Fruit fly (Drosophila melanogaster) whole organism, embryonic: ENCODE measurements around the gene blot.

ENCODE experiments used
- ATbp ChIP-seq: fragments of 200-800 bp; sonication (Bioruptor generic); optimal IDR thresholded peaks from 2 replicates; lab custom pipeline; 2017; ENCODE audit warnings: missing biosample characterization, mild to moderate bottlenecking, missing genetic modification characterization, missing genetic modification reagents
- CG13894 ChIP-seq: fragments of 200-800 bp; sonication (Bioruptor generic); optimal IDR thresholded peaks from 3 replicates; lab custom pipeline; 2018; ENCODE audit warnings: missing biosample characterization, mild to moderate bottlenecking, missing genetic modification characterization, moderate library complexity
- CG14014 ChIP-seq: fragments of 200-800 bp; sonication (Bioruptor generic); IDR thresholded peaks from 2 replicates; pipeline ENCODE4 v1.3.6; 2022; ENCODE audit warnings: missing biosample characterization, missing genetic modification characterization
- CG15479 ChIP-seq: fragments of 200-800 bp; sonication (Bioruptor generic); optimal IDR thresholded peaks from 3 replicates; lab custom pipeline; 2019; ENCODE audit warnings: missing biosample characterization, mild to moderate bottlenecking, missing genetic modification characterization, moderate library complexity
- CG17385 ChIP-seq: fragments of 200-800 bp; sonication (Bioruptor generic); optimal IDR thresholded peaks from 3 replicates; lab custom pipeline; 2018; ENCODE audit warnings: missing biosample characterization, mild to moderate bottlenecking, missing genetic modification characterization
- CG17829 ChIP-seq: fragments of 200-800 bp; optimal IDR thresholded peaks from 2 replicates; lab custom pipeline; 2019; ENCODE audit warnings: missing biosample characterization, mild to moderate bottlenecking, missing genetic modification characterization, moderate library complexity
- CG18619 ChIP-seq: fragments of 200-800 bp; sonication (Bioruptor generic); optimal IDR thresholded peaks from 3 replicates; lab custom pipeline; 2017; ENCODE audit warnings: missing biosample characterization, mild to moderate bottlenecking, missing genetic modification characterization
- CG2199 ChIP-seq: fragments of 200-800 bp; sonication (Bioruptor generic); IDR thresholded peaks from 3 replicates; pipeline ENCODE4 v1.3.6; 2022; ENCODE audit warnings: missing biosample characterization, missing genetic modification characterization
- CG2678 ChIP-seq: fragments of 200-800 bp; sonication (Bioruptor generic); optimal IDR thresholded peaks from 3 replicates; lab custom pipeline; 2019; ENCODE audit warnings: missing biosample characterization, mild to moderate bottlenecking, missing genetic modification characterization, moderate library complexity
- CG30020 ChIP-seq: fragments of 200-800 bp; optimal IDR thresholded peaks from 2 replicates; lab custom pipeline; 2019; ENCODE audit warnings: missing biosample characterization, mild to moderate bottlenecking, missing genetic modification characterization, moderate library complexity
- CG30403 ChIP-seq: fragments of 200-800 bp; sonication (Bioruptor generic); optimal IDR thresholded peaks from 3 replicates; lab custom pipeline; 2016; ENCODE audit warnings: missing biosample characterization, missing genetic modification characterization
- CG31224 ChIP-seq: fragments of 200-800 bp; sonication (Bioruptor generic); IDR thresholded peaks from 2 replicates; pipeline ENCODE4 v1.3.6; 2022; ENCODE audit warnings: missing biosample characterization, missing genetic modification characterization
- CG34422 ChIP-seq: fragments of 200-800 bp; sonication (Bioruptor generic); IDR thresholded peaks from 3 replicates; pipeline ENCODE4 v1.3.6; 2022; ENCODE audit warnings: missing biosample characterization, missing genetic modification characterization
- CG3847 ChIP-seq: fragments of 200-800 bp; sonication (Bioruptor generic); IDR thresholded peaks from 2 replicates; pipeline ENCODE4 v1.3.6; 2022; ENCODE audit warnings: missing biosample characterization, missing genetic modification characterization
- Deaf1 ChIP-seq: fragments of 200-800 bp; optimal IDR thresholded peaks from 3 replicates; lab custom pipeline; 2019; ENCODE audit warnings: missing biosample characterization, mild to moderate bottlenecking, missing genetic modification characterization, moderate library complexity
- Hr39 ChIP-seq: fragments of >200 bp; optimal IDR thresholded peaks from 2 replicates; lab custom pipeline; 2017
- Hr51 ChIP-seq, 2 experiments: fragments of 200-800 bp; sonication (Bioruptor generic); optimal IDR thresholded peaks; 2 replicates in 1 of 2; 3 replicates in 1 of 2; lab custom pipeline; 2016 to 2018; ENCODE audit warnings: missing biosample characterization in 2 of 2, missing genetic modification characterization in 2 of 2, mild to moderate bottlenecking in 1 of 2, moderate library complexity in 1 of 2
- Nf-YB ChIP-seq: fragments of 200-800 bp; sonication (Bioruptor generic); optimal IDR thresholded peaks from 3 replicates; lab custom pipeline; 2019; ENCODE audit warnings: missing biosample characterization, mild to moderate bottlenecking, missing genetic modification characterization, moderate library complexity
- PHDP ChIP-seq: fragments of 200-800 bp; sonication (Bioruptor generic); optimal IDR thresholded peaks from 3 replicates; lab custom pipeline; 2018; ENCODE audit warnings: missing biosample characterization, mild to moderate bottlenecking, missing genetic modification characterization, moderate library complexity
- Ravus ChIP-seq: fragments of 200-800 bp; sonication (Bioruptor generic); IDR thresholded peaks from 2 replicates; pipeline ENCODE4 v1.3.6; 2022; ENCODE audit warnings: missing biosample characterization, missing genetic modification characterization
- Scr ChIP-seq: fragments of 200-800 bp; sonication (Bioruptor generic); IDR thresholded peaks from 2 replicates; pipeline ENCODE4 v1.3.6; 2022; ENCODE audit warnings: missing biosample characterization, missing genetic modification characterization; ENCODE audit not compliant: partially characterized antibody
- Sox102F ChIP-seq: fragments of 200-800 bp; sonication (Bioruptor generic); optimal IDR thresholded peaks from 2 replicates; lab custom pipeline; 2018; ENCODE audit warnings: missing biosample characterization, mild to moderate bottlenecking, missing genetic modification characterization, moderate library complexity
- Xbp1 ChIP-seq: fragments of 200-800 bp; sonication (Bioruptor generic); optimal IDR thresholded peaks from 3 replicates; lab custom pipeline; 2016; ENCODE audit warnings: missing biosample characterization, mild to moderate bottlenecking, missing genetic modification characterization
- abd-A ChIP-seq: fragments of 200-800 bp; sonication (Bioruptor generic); optimal IDR thresholded peaks from 3 replicates; lab custom pipeline; 2019; ENCODE audit warnings: missing biosample characterization, mild to moderate bottlenecking, missing genetic modification characterization, moderate library complexity
- bcd ChIP-seq: fragments of 200-800 bp; sonication (Bioruptor generic); optimal IDR thresholded peaks from 2 replicates; lab custom pipeline; 2017; ENCODE audit warnings: missing biosample characterization, mild to moderate bottlenecking, missing genetic modification characterization
- caup ChIP-seq: fragments of 200-800 bp; sonication (Bioruptor generic); optimal IDR thresholded peaks from 3 replicates; lab custom pipeline; 2017; ENCODE audit warnings: missing biosample characterization, mild to moderate bottlenecking, missing genetic modification characterization, moderate library complexity; ENCODE audit not compliant: severe bottlenecking
- cg ChIP-seq: fragments of 200-800 bp; sonication (Bioruptor generic); optimal IDR thresholded peaks from 3 replicates; lab custom pipeline; 2019; ENCODE audit warnings: missing biosample characterization, mild to moderate bottlenecking, missing genetic modification characterization, moderate library complexity
- cwo ChIP-seq: fragments of 200-800 bp; sonication (Bioruptor generic); optimal IDR thresholded peaks from 3 replicates; lab custom pipeline; 2017; ENCODE audit warnings: missing biosample characterization, missing genetic modification characterization, mild to moderate bottlenecking, moderate library complexity, missing genetic modification reagents
- ewg ChIP-seq: fragments of 200-800 bp; sonication (Bioruptor generic); optimal IDR thresholded peaks from 3 replicates; lab custom pipeline; 2017; ENCODE audit warnings: mild to moderate bottlenecking, missing biosample characterization, missing genetic modification reagents, missing genetic modification characterization
- gcm ChIP-seq: fragments of 200-800 bp; sonication (Bioruptor generic); optimal IDR thresholded peaks from 2 replicates; lab custom pipeline; 2019; ENCODE audit warnings: missing biosample characterization, mild to moderate bottlenecking, missing genetic modification characterization, moderate library complexity
- ken ChIP-seq: fragments of 200-800 bp; sonication (Bioruptor generic); IDR thresholded peaks from 3 replicates; pipeline ENCODE4 v1.3.6; 2022; ENCODE audit warnings: missing biosample characterization, missing genetic modification characterization
- nau ChIP-seq: fragments of 200-800 bp; sonication (Bioruptor generic); optimal IDR thresholded peaks from 3 replicates; lab custom pipeline; 2017; ENCODE audit warnings: missing biosample characterization, mild to moderate bottlenecking, missing genetic modification characterization, missing genetic modification reagents
- odd ChIP-seq: fragments of 200-800 bp; sonication (Bioruptor generic); optimal IDR thresholded peaks from 2 replicates; lab custom pipeline; 2017; ENCODE audit warnings: missing biosample characterization, mild to moderate bottlenecking, missing genetic modification characterization
- org-1 ChIP-seq: fragments of 200-800 bp; sonication (Bioruptor generic); optimal IDR thresholded peaks from 2 replicates; lab custom pipeline; 2017; ENCODE audit warnings: missing biosample characterization, missing genetic modification characterization
- pros ChIP-seq: fragments of 200-800 bp; sonication (Bioruptor generic); optimal IDR thresholded peaks from 3 replicates; lab custom pipeline; 2019; ENCODE audit warnings: missing biosample characterization, mild to moderate bottlenecking, missing genetic modification characterization, moderate library complexity
- scrt ChIP-seq: fragments of 200-800 bp; sonication (Bioruptor generic); optimal IDR thresholded peaks from 2 replicates; lab custom pipeline; 2018; ENCODE audit warnings: missing biosample characterization, mild to moderate bottlenecking, missing genetic modification characterization, moderate library complexity
- sens ChIP-seq: fragments of 200-800 bp; sonication (Bioruptor generic); peaks from one replicate; lab custom pipeline; 2016; ENCODE audit warnings: missing biosample characterization, missing genetic modification characterization
- so ChIP-seq: fragments of 200-800 bp; sonication (Bioruptor generic); IDR thresholded peaks from 3 replicates; pipeline ENCODE4 v1.3.6; 2022; ENCODE audit warnings: missing biosample characterization, missing genetic modification characterization
- sqz ChIP-seq: fragments of 200-800 bp; sonication (Bioruptor generic); optimal IDR thresholded peaks from 3 replicates; lab custom pipeline; 2018; ENCODE audit warnings: missing biosample characterization, mild to moderate bottlenecking, missing genetic modification characterization
- tll ChIP-seq, 2 experiments: fragments of 200-800 bp in 1 of 2; fragments of >200 bp in 1 of 2; sonication (Bioruptor generic) in 1 of 2; optimal IDR thresholded peaks; 2 replicates each; lab custom pipeline; 2017 to 2019; ENCODE audit warnings: missing biosample characterization in 2 of 2, missing genetic modification characterization in 2 of 2, mild to moderate bottlenecking in 1 of 2, moderate library complexity in 1 of 2
- zen ChIP-seq: fragments of 200-800 bp; sonication (Bioruptor generic); optimal IDR thresholded peaks from 3 replicates; lab custom pipeline; 2018; ENCODE audit warnings: missing biosample characterization, mild to moderate bottlenecking, missing genetic modification characterization, moderate library complexity

blot gene

DNA sequence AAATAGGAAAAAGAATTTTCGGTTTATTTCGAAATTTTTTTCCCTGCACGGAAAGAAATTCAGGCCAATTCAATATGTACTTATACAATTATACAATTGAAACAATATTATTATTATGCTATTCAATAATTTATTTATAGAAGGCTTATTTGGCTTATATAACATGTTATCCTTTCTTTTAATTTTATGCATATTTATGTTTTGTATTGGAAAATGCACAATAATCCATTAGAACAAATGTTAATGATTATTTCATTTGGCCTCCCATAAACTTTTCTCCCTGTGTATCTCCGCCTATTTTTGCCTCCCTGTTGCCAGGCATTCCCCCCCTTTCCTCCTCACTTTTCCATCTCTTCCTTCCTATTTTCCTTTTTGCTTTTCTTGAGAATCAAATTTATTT lies 26.6 kb upstream of the blot start (continued):
- peak; percentile 18 for TF ChIP-seq org-1 (GFP tag; lab: Kevin White, UChicago)
- peak; percentile 10 for TF ChIP-seq odd (GFP tag; lab: Kevin White, UChicago)
- no peak for TF ChIP-seq gcm (GFP tag; lab: Kevin White, UChicago)
- TF ChIP-seq Ravus (GFP tag; lab: Robert Waterston, UW) = no peak
- TF ChIP-seq CG17385 (GFP tag; lab: Kevin White, UChicago) = peak; percentile 19
- TF ChIP-seq Sox102F (GFP tag; lab: Kevin White, UChicago) = peak; percentile 12
- TF ChIP-seq Scr (GFP tag; lab: Robert Waterston, UW) = no peak
- peak; percentile 71 for TF ChIP-seq CG2678
- peak; percentile 17 for TF ChIP-seq ATbp (GFP tag; lab: Kevin White, UChicago)
- TF ChIP-seq CG30403 (GFP tag; lab: Kevin White, UChicago) = peak; percentile 44
- TF ChIP-seq CG17829 = peak; percentile 17
- TF ChIP-seq bcd (GFP tag; lab: Kevin White, UChicago) = peak; percentile 36
- TF ChIP-seq caup = peak; percentile 3
- TF ChIP-seq Hr51 (GFP tag; optimal IDR thresholded peaks at IDR 0.05; lab: Kevin White, UChicago) = peak in 1 of 2 experiments; percentile 25
- 0 out of 3 replicates have a peak, but pooled peaks have one; percentile 12 for TF ChIP-seq so (GFP tag; lab: Robert Waterston, UW)
- TF ChIP-seq Xbp1 = peak; percentile 34

DNA sequence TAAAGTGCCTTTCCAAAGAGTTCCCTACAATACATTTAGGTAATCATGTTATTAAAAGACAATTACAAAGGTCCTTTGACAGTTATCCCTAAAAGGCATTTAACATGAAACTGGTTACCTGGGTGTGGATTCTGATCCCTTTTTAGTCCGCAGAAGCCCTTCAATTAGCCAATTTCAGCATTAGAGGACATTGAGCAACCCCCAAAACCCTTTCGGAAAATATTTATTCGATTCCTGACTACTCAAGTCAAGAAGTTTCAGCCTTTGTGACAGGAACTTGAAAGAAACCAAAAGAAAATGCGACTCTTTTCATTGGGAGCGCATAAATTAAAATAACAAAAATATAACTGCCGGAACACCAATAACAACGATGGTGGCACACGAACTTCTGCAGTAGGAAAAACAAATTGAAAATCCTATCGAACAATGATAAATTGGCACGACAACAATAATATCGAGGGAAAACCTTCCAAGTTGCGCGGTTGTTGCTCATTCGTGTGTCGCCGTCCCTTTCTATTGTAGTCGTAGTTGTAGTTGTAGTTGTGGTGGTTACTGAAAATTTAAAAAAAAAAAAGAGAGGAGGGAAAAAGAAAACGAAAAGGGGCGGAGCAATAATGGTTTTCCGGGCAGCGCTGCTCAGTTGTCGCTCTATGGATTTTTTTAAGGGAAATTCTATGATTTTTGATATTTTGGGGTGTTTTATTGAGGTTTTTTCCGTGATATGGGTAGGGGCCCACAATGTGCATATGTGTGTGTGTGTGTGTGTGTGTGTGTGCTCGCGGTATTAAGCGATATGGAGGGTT lies 24.5 kb upstream of the blot start:
- TF ChIP-seq sens (GFP tag; lab: Kevin White, UChicago) (peak; percentile 59), pros (GFP tag; lab: Kevin White, UChicago) (peak; percentile 94), cwo (GFP tag; lab: Kevin White, UChicago) (no peak), nau (no peak), CG18619 (no peak), CG30020 (no peak), sqz (peak; percentile 59), Hr39 (lab: Kevin White, UChicago) (peak; percentile 6), PHDP (tag; lab: Kevin White, UChicago) (no peak), CG15479 (GFP tag; lab: Kevin White, UChicago) (peak; percentile 18), cg (GFP tag; lab: Kevin White, UChicago) (peak; percentile 61), CG34422 (GFP tag; lab: Robert Waterston, UW) (no peak), CG2199 (GFP tag; lab: Robert Waterston, UW) (peak; percentile 75; the same call in 2 of the 3 replicates), tll (GFP tag; optimal IDR thresholded peaks at IDR 0.05; lab: Kevin White, UChicago) (peak in 1 of 2 experiments; percentile 75), zen (tag; lab: Kevin White, UChicago) (peak; percentile 38), abd-A (tag; lab: Kevin White, UChicago) (peak; percentile 19), Nf-YB (GFP tag; lab: Kevin White, UChicago) (peak; percentile 69)

DNA sequence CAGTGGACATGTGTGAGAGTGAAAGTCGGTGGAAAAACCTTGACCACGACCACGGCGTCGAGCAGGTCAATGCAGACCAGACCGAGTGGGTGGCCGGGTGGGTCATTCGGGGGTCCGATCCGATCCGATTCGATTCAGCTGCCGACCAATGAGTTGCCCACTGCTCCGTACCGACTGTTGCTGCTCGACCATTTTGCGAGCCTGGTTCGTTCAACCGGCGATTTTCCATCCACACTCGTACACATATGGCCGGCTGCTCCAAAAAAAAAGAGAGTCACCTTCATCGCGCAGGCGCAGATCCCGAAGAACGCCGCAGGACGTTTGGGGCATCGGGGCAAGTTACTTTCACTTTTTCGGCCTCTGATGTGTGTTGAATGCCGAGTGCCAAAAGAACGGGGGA lies 23.3 kb upstream of the blot start:
- TF ChIP-seq ken (0 out of 3 replicates have a peak, but pooled peaks have one; percentile 20), scrt (GFP tag; lab: Kevin White, UChicago) (peak; percentile 63), Deaf1 (peak; percentile 80), CG14014 (GFP tag; lab: Robert Waterston, UW) (no peak), CG31224 (0 out of 2 replicates have a peak, but pooled peaks have one; percentile 20), CG13894 (peak; percentile 50), CG3847 (no peak), ewg (GFP tag; lab: Kevin White, UChicago) (peak; percentile 31)
